Worm (Caenorhabditis elegans) whole organism, L1 larva: ENCODE measurements around the gene sek-3.

Source experiments
- C16A3.4 ChIP-seq: fragments of 150-350 bp; optimal IDR thresholded peaks from 2 replicates; lab custom pipeline; 2014; ENCODE audit warnings: missing biosample characterization, missing genetic modification characterization
- F16B12.6 ChIP-seq: fragments of 150-350 bp; optimal IDR thresholded peaks from 2 replicates; lab custom pipeline; 2014; ENCODE audit warnings: missing biosample characterization, missing genetic modification characterization
- alr-1 ChIP-seq: fragments of 200-800 bp; sonication (Bioruptor generic); optimal IDR thresholded peaks from 2 replicates; lab custom pipeline; 2018; ENCODE audit warnings: borderline replicate concordance, mild to moderate bottlenecking, missing genetic modification characterization, missing compliant biosample characterization
- blmp-1 ChIP-seq: fragments of 150-350 bp; optimal IDR thresholded peaks from 2 replicates; lab custom pipeline; 2014; ENCODE audit warnings: missing biosample characterization, missing genetic modification characterization
- ces-1 ChIP-seq: fragments of 150-350 bp; optimal IDR thresholded peaks from 2 replicates; lab custom pipeline; 2014; ENCODE audit warnings: missing biosample characterization, missing genetic modification reagents, missing genetic modification characterization
- dpl-1 ChIP-seq, 3 experiments: fragments of 150-350 bp in 2 of 3; sonication (generic microtip) in 1 of 3; optimal IDR thresholded peaks; 2 replicates each; lab custom pipeline; 2014 to 2017; ENCODE audit warnings: missing biosample characterization in 3 of 3, missing genetic modification characterization in 3 of 3, missing genetic modification reagents in 3 of 3
- dsc-1 ChIP-seq: sonication (generic microtip); optimal IDR thresholded peaks from 2 replicates; lab custom pipeline; 2016; ENCODE audit warnings: mild to moderate bottlenecking, missing genetic modification characterization, missing compliant biosample characterization
- efl-1 ChIP-seq, 4 experiments: fragments of 150-350 bp; optimal IDR thresholded peaks in 3 of 4; peaks in 1 of 4; 1 replicate in 1 of 4; 2 replicates in 3 of 4; lab custom pipeline; 2014; ENCODE audit warnings: missing biosample characterization in 2 of 4, missing genetic modification characterization in 2 of 4, missing genetic modification reagents in 2 of 4
- efl-3 ChIP-seq: fragments of 200-800 bp; sonication (Bioruptor generic); optimal IDR thresholded peaks from 2 replicates; lab custom pipeline; 2018; ENCODE audit warnings: mild to moderate bottlenecking, missing genetic modification characterization, missing compliant biosample characterization
- fkh-10 ChIP-seq: sonication (generic microtip); optimal IDR thresholded peaks from 2 replicates; lab custom pipeline; 2017; ENCODE audit warnings: missing biosample characterization, missing genetic modification reagents, missing genetic modification characterization
- fkh-4 ChIP-seq: sonication (generic microtip); optimal IDR thresholded peaks from 2 replicates; lab custom pipeline; 2016; ENCODE audit warnings: missing compliant biosample characterization, missing genetic modification characterization, borderline replicate concordance
- fkh-8 ChIP-seq: sonication (generic microtip); optimal IDR thresholded peaks from 2 replicates; lab custom pipeline; 2016; ENCODE audit warnings: mild to moderate bottlenecking, missing genetic modification characterization, missing compliant biosample characterization
- fos-1 ChIP-seq: fragments of 150-350 bp; optimal IDR thresholded peaks from 2 replicates; lab custom pipeline; 2014; ENCODE audit warnings: missing biosample characterization, missing genetic modification characterization
- hlh-17 ChIP-seq: fragments of 200-800 bp; sonication (Bioruptor generic); optimal IDR thresholded peaks from 2 replicates; lab custom pipeline; 2018; ENCODE audit warnings: missing genetic modification characterization, mild to moderate bottlenecking, missing compliant biosample characterization, moderate library complexity, borderline replicate concordance
- irx-1 ChIP-seq: sonication (generic microtip); optimal IDR thresholded peaks from 2 replicates; lab custom pipeline; 2016; ENCODE audit warnings: missing genetic modification characterization, missing compliant biosample characterization
- jun-1 ChIP-seq: fragments of 150-350 bp; optimal IDR thresholded peaks from 2 replicates; lab custom pipeline; 2014; ENCODE audit warnings: missing biosample characterization, missing genetic modification reagents, missing genetic modification characterization
- lin-13 ChIP-seq: fragments of 150-350 bp; optimal IDR thresholded peaks from 2 replicates; lab custom pipeline; 2014; ENCODE audit warnings: missing biosample characterization, missing genetic modification reagents, missing genetic modification characterization
- lin-14 ChIP-seq: fragments of 200-800 bp; sonication (Bioruptor generic); optimal IDR thresholded peaks from 2 replicates; lab custom pipeline; 2018; ENCODE audit warnings: mild to moderate bottlenecking, missing genetic modification characterization, moderate library complexity, missing compliant biosample characterization
- lin-35 ChIP-seq, 2 experiments: fragments of 150-350 bp; optimal IDR thresholded peaks; 2 replicates each; lab custom pipeline; 2014; ENCODE audit warnings: missing biosample characterization in 2 of 2, missing genetic modification characterization in 2 of 2, missing genetic modification reagents in 2 of 2
- lin-39 ChIP-seq: fragments of 150-350 bp; optimal IDR thresholded peaks from 2 replicates; lab custom pipeline; 2014; ENCODE audit warnings: missing biosample characterization, missing genetic modification reagents, missing genetic modification characterization
- lsy-2 ChIP-seq, 2 experiments: fragments of 150-350 bp; optimal IDR thresholded peaks; 2 replicates each; lab custom pipeline; 2014; ENCODE audit warnings: missing biosample characterization in 2 of 2, missing genetic modification characterization in 2 of 2
- mef-2 ChIP-seq: fragments of 150-350 bp; optimal IDR thresholded peaks from 2 replicates; lab custom pipeline; 2014; ENCODE audit warnings: missing biosample characterization, missing genetic modification characterization
- mep-1 ChIP-seq: fragments of 150-350 bp; optimal IDR thresholded peaks from 2 replicates; lab custom pipeline; 2014; ENCODE audit warnings: missing biosample characterization, missing genetic modification characterization
- nhr-11 ChIP-seq: fragments of 150-350 bp; optimal IDR thresholded peaks from 2 replicates; lab custom pipeline; 2014; ENCODE audit warnings: missing biosample characterization, missing genetic modification characterization
- nhr-12 ChIP-seq: sonication (generic microtip); optimal IDR thresholded peaks from 2 replicates; lab custom pipeline; 2017; ENCODE audit warnings: missing biosample characterization, missing genetic modification characterization
- nhr-19 ChIP-seq: fragments of 200-800 bp; sonication (Bioruptor generic); conservative IDR thresholded peaks from 2 replicates; pipeline ENCODE4 v1.3.6; 2022; ENCODE audit warnings: missing genetic modification characterization, missing compliant biosample characterization
- nhr-20 ChIP-seq: sonication (generic microtip); optimal IDR thresholded peaks from 2 replicates; lab custom pipeline; 2016; ENCODE audit warnings: mild to moderate bottlenecking, missing genetic modification characterization, missing compliant biosample characterization
- nhr-28 ChIP-seq: fragments of 150-350 bp; optimal IDR thresholded peaks from 2 replicates; lab custom pipeline; 2014; ENCODE audit warnings: missing biosample characterization, missing genetic modification characterization
- nhr-47 ChIP-seq: sonication (generic microtip); optimal IDR thresholded peaks from 2 replicates; lab custom pipeline; 2016; ENCODE audit warnings: mild to moderate bottlenecking, missing genetic modification characterization, moderate library complexity, missing compliant biosample characterization
- nhr-71 ChIP-seq: sonication (generic microtip); optimal IDR thresholded peaks from 2 replicates; lab custom pipeline; 2016; ENCODE audit warnings: mild to moderate bottlenecking, missing genetic modification characterization, moderate library complexity, missing compliant biosample characterization
- nhr-77 ChIP-seq: fragments of 150-350 bp; optimal IDR thresholded peaks from 2 replicates; lab custom pipeline; 2014; ENCODE audit warnings: missing biosample characterization, missing genetic modification characterization
- nhr-84 ChIP-seq: sonication (generic microtip); optimal IDR thresholded peaks from 2 replicates; lab custom pipeline; 2017; ENCODE audit warnings: missing biosample characterization, missing genetic modification characterization
- nhr-85 ChIP-seq: sonication (generic microtip); peaks from one replicate; lab custom pipeline; 2016; ENCODE audit warnings: missing genetic modification characterization, inconsistent platforms, missing compliant biosample characterization
- pag-3 ChIP-seq: sonication (generic microtip); optimal IDR thresholded peaks from 2 replicates; lab custom pipeline; 2017; ENCODE audit warnings: missing genetic modification characterization, mild to moderate bottlenecking, missing compliant biosample characterization, antibody characterized with exemption, borderline replicate concordance; ENCODE audit not compliant: insufficient read depth
- rnt-1 ChIP-seq: sonication (generic microtip); optimal IDR thresholded peaks from 2 replicates; lab custom pipeline; 2016; ENCODE audit warnings: mild to moderate bottlenecking, missing genetic modification characterization, moderate library complexity, missing compliant biosample characterization
- snu-23 ChIP-seq: sonication (generic microtip); optimal IDR thresholded peaks from 2 replicates; lab custom pipeline; 2016; ENCODE audit warnings: missing genetic modification characterization, missing compliant biosample characterization
- sox-4 ChIP-seq: sonication (generic microtip); optimal IDR thresholded peaks from 2 replicates; lab custom pipeline; 2016; ENCODE audit warnings: missing genetic modification characterization, missing compliant biosample characterization
- sup-37 ChIP-seq: fragments of 200-800 bp; sonication (Bioruptor generic); optimal IDR thresholded peaks from 2 replicates; lab custom pipeline; 2018; ENCODE audit warnings: mild to moderate bottlenecking, missing genetic modification characterization, missing compliant biosample characterization
- swsn-7 ChIP-seq: sonication (generic microtip); optimal IDR thresholded peaks from 2 replicates; lab custom pipeline; 2016; ENCODE audit warnings: missing genetic modification characterization, missing compliant biosample characterization
- tbx-2 ChIP-seq: sonication (generic microtip); optimal IDR thresholded peaks from 2 replicates; lab custom pipeline; 2016; ENCODE audit warnings: missing genetic modification characterization, missing compliant biosample characterization
- unc-130 ChIP-seq: fragments of 150-350 bp; optimal IDR thresholded peaks from 2 replicates; lab custom pipeline; 2017; ENCODE audit warnings: missing biosample characterization, missing genetic modification characterization, inconsistent platforms
- unc-30 ChIP-seq: sonication (generic microtip); optimal IDR thresholded peaks from 2 replicates; lab custom pipeline; 2017; ENCODE audit warnings: missing biosample characterization, missing genetic modification characterization
- unc-62 ChIP-seq: fragments of 150-350 bp; optimal IDR thresholded peaks from 2 replicates; lab custom pipeline; 2014; ENCODE audit warnings: missing biosample characterization, missing genetic modification reagents, missing genetic modification characterization
- vab-15 ChIP-seq: sonication (generic microtip); optimal IDR thresholded peaks from 2 replicates; lab custom pipeline; 2017; ENCODE audit warnings: missing genotype, mild to moderate bottlenecking, missing genetic modification characterization, missing compliant biosample characterization
- zag-1 ChIP-seq: fragments of 150-350 bp; optimal IDR thresholded peaks from 2 replicates; lab custom pipeline; 2014; ENCODE audit warnings: missing biosample characterization, missing genetic modification characterization
- ztf-11 ChIP-seq, 2 experiments: sonication (generic microtip); optimal IDR thresholded peaks; 2 replicates each; lab custom pipeline; 2016 to 2017; ENCODE audit warnings: missing genetic modification characterization in 2 of 2, missing biosample characterization in 1 of 2, missing compliant biosample characterization in 1 of 2
- ztf-4 ChIP-seq: fragments of 150-350 bp; optimal IDR thresholded peaks from 2 replicates; lab custom pipeline; 2014; ENCODE audit warnings: missing biosample characterization, missing genetic modification characterization

sek-3 gene

ce11 chrX:5018062-5018653 is 467 bp downstream of the sek-3 start (continued):
- TF ChIP-seq nhr-71 (tag; lab: Kevin White, UChicago) (peak; percentile 37), rnt-1 (tag; lab: Kevin White, UChicago) (no peak), F16B12.6 (tag; lab: Kevin White, UChicago) (peak; percentile 75), lin-39 (tag; lab: Kevin White, UChicago) (no peak), unc-130 (tag; lab: Kevin White, UChicago) (peak; percentile 21), mep-1 (peak; percentile 50), lin-14 (GFP tag; lab: Kevin White, UChicago) (peak; percentile 56), nhr-28 (tag; lab: Kevin White, UChicago) (no peak), sup-37 (GFP tag; lab: Kevin White, UChicago) (no peak), pag-3 (tag; lab: Kevin White, UChicago) (no peak), vab-15 (tag; lab: Kevin White, UChicago) (no peak), hlh-17 (GFP tag; lab: Kevin White, UChicago) (no peak), lin-13 (GFP tag; lab: Kevin White, UChicago) (no peak), alr-1 (no peak), ztf-11 (tag; optimal IDR thresholded peaks at IDR 0.05; lab: Kevin White, UChicago) (no peak), nhr-84 (tag; lab: Kevin White, UChicago) (no peak), nhr-11 (tag; lab: Kevin White, UChicago) (no peak)
- TF ChIP-seq, all 84 proteins: peak for 17

- TF ChIP-seq blmp-1 (peak; percentile 85), ztf-4 (tag; lab: Kevin White, UChicago) (no peak), mef-2 (tag; lab: Kevin White, UChicago) (no peak)
These were observed 3.3 kb downstream of the sek-3 start, which contains the start of gene ZC449.2 for ce11 chrX:5020996-5021395. Gene ZC449.2, plus strand, starts transcription at chrX:5021285.

ce11 chrX:5022682-5023081 is 5.0 kb downstream of the sek-3 start:
- TF ChIP-seq vab-15 (tag; lab: Kevin White, UChicago), result no peak
- TF ChIP-seq sup-37 (GFP tag; lab: Kevin White, UChicago), result no peak
- TF ChIP-seq nhr-19 (GFP tag; lab: Robert Waterston, UW), result peak; percentile 63
- peak; percentile 66 for TF ChIP-seq C16A3.4
- TF ChIP-seq tbx-2 (tag; lab: Kevin White, UChicago), result peak; percentile 54
- TF ChIP-seq efl-1 (optimal IDR thresholded peaks at IDR 0.05; lab: Kevin White, UChicago), result peak; percentile 7 to 23
- TF ChIP-seq efl-1 (GFP tag; optimal IDR thresholded peaks at IDR 0.05 in 1 of 2; lab: Kevin White, UChicago), result peak in 1 of 2 experiments; percentile 89
- no peak for TF ChIP-seq nhr-12 (tag; lab: Kevin White, UChicago)
- no peak for TF ChIP-seq fkh-4 (tag; lab: Kevin White, UChicago)
- no peak for TF ChIP-seq fos-1 (tag; lab: Kevin White, UChicago)
- TF ChIP-seq nhr-71 (tag; lab: Kevin White, UChicago), result peak; percentile 68
- peak; percentile 63 for TF ChIP-seq dsc-1 (tag; lab: Kevin White, UChicago)
- no peak for TF ChIP-seq unc-62
- no peak for TF ChIP-seq lin-39 (tag; lab: Kevin White, UChicago)
- TF ChIP-seq lin-35 (GFP tag; optimal IDR thresholded peaks at IDR 0.05; lab: Kevin White, UChicago), result peak; percentile 20 to 72
- TF ChIP-seq snu-23 (GFP tag; lab: Kevin White, UChicago), result peak; percentile 83
- no peak for TF ChIP-seq fkh-10
- TF ChIP-seq pag-3 (tag; lab: Kevin White, UChicago), result no peak
- peak; percentile 38 for TF ChIP-seq unc-130 (tag; lab: Kevin White, UChicago)
- TF ChIP-seq dpl-1 (GFP tag; optimal IDR thresholded peaks at IDR 0.05; lab: Kevin White, UChicago), result peak in 1 of 3 experiments; percentile 22
- no peak for TF ChIP-seq ces-1
- TF ChIP-seq nhr-85 (tag; lab: Kevin White, UChicago), result peak; percentile 69
- peak; percentile 67 for TF ChIP-seq nhr-47 (tag; lab: Kevin White, UChicago)
- TF ChIP-seq jun-1 (tag; lab: Kevin White, UChicago), result peak; percentile 37
- peak; percentile 41 for TF ChIP-seq nhr-77 (tag; lab: Kevin White, UChicago)
- TF ChIP-seq irx-1, result no peak
- no peak for TF ChIP-seq sox-4 (tag; lab: Kevin White, UChicago)
- TF ChIP-seq blmp-1, result peak; percentile 17
- peak; percentile 58 for TF ChIP-seq swsn-7 (tag; lab: Kevin White, UChicago)
- peak; percentile 49 for TF ChIP-seq mep-1
- TF ChIP-seq unc-30 (tag; lab: Kevin White, UChicago), result no peak
- no peak for TF ChIP-seq efl-3
- TF ChIP-seq lsy-2 (tag; optimal IDR thresholded peaks at IDR 0.05; lab: Kevin White, UChicago), result peak; percentile 19 to 53
- no peak for TF ChIP-seq zag-1 (tag; lab: Kevin White, UChicago)
- peak; percentile 68 for TF ChIP-seq nhr-20 (tag; lab: Kevin White, UChicago)
- peak; percentile 68 for TF ChIP-seq fkh-8
